Worm (Caenorhabditis elegans) whole organism, young adult: ENCODE data around the gene mdt-8.
"Not testable (repeated sequence)": the region's sequence is repeated elsewhere in the genome, so short reads cannot be mapped to it uniquely, and the experiment has no call there.

ENCODE experiments used
- B0035.1 ChIP-seq: sonication (generic microtip); optimal IDR thresholded peaks from 2 replicates; lab custom pipeline; 2016; ENCODE audit warnings: missing genetic modification characterization, mild to moderate bottlenecking, missing compliant biosample characterization, missing genotype, missing genetic modification reagents
- B0261.1 ChIP-seq: sonication (generic microtip); optimal IDR thresholded peaks from 2 replicates; lab custom pipeline; 2016; ENCODE audit warnings: mild to moderate bottlenecking, missing genetic modification characterization, moderate library complexity, missing compliant biosample characterization
- C17E4.6 ChIP-seq: fragments of 200-800 bp; sonication (Bioruptor generic); IDR thresholded peaks from 2 replicates; pipeline ENCODE4 v1.3.6; 2022; ENCODE audit warnings: missing genetic modification reagents, missing genetic modification characterization, missing compliant biosample characterization
- F37B4.10 ChIP-seq: fragments of 200-800 bp; sonication (Bioruptor generic); IDR thresholded peaks from 2 replicates; pipeline ENCODE4 v1.3.6; 2022; ENCODE audit warnings: missing genetic modification characterization, missing compliant biosample characterization
- K11D2.4 ChIP-seq: fragments of 200-800 bp; sonication (Bioruptor generic); IDR thresholded peaks from 2 replicates; pipeline ENCODE4 v1.3.6; 2022; ENCODE audit warnings: missing genetic modification reagents, missing genetic modification characterization, missing compliant biosample characterization
- K12H6.12 ChIP-seq: fragments of 200-800 bp; sonication (Bioruptor generic); optimal IDR thresholded peaks from 2 replicates; lab custom pipeline; 2018; ENCODE audit warnings: mild to moderate bottlenecking, missing genetic modification characterization, missing compliant biosample characterization
- T07F8.4 ChIP-seq: sonication (generic microtip); optimal IDR thresholded peaks from 2 replicates; lab custom pipeline; 2016; ENCODE audit warnings: mild to moderate bottlenecking, missing genetic modification characterization, moderate library complexity, missing compliant biosample characterization
- Y67H2A.10 ChIP-seq: fragments of 200-800 bp; sonication (Bioruptor generic); conservative IDR thresholded peaks from 2 replicates; pipeline ENCODE4 v1.3.6; 2022; ENCODE audit warnings: missing genetic modification reagents, missing genetic modification characterization, missing compliant biosample characterization
- Y79H2A.3 ChIP-seq: fragments of 200-800 bp; sonication (Bioruptor generic); conservative IDR thresholded peaks from 2 replicates; pipeline ENCODE4 v1.3.6; 2022; ENCODE audit warnings: missing genetic modification reagents, missing genetic modification characterization, missing compliant biosample characterization
- Y95B8A.8 ChIP-seq: fragments of 200-800 bp; sonication (Bioruptor generic); IDR thresholded peaks from 2 replicates; pipeline ENCODE4 v1.3.6; 2022; ENCODE audit warnings: missing genetic modification reagents, missing genetic modification characterization, missing compliant biosample characterization
- akir-1 ChIP-seq: fragments of 200-800 bp; sonication (Bioruptor generic); optimal IDR thresholded peaks from 2 replicates; lab custom pipeline; 2018; ENCODE audit warnings: mild to moderate bottlenecking, missing genetic modification characterization, moderate library complexity, missing compliant biosample characterization
- athp-1 ChIP-seq: sonication (generic microtip); optimal IDR thresholded peaks from 2 replicates; lab custom pipeline; 2017; ENCODE audit warnings: mild to moderate bottlenecking, missing genetic modification characterization, missing compliant biosample characterization
- attf-5 ChIP-seq: fragments of 200-800 bp; sonication (Bioruptor generic); optimal IDR thresholded peaks from 2 replicates; lab custom pipeline; 2018; ENCODE audit warnings: mild to moderate bottlenecking, missing genetic modification characterization, missing compliant biosample characterization
- attf-6 ChIP-seq: fragments of 200-800 bp; sonication (Bioruptor generic); IDR thresholded peaks from 2 replicates; pipeline ENCODE4 v1.3.6; 2022; ENCODE audit warnings: missing genetic modification reagents, missing genetic modification characterization, missing compliant biosample characterization
- bed-2 ChIP-seq: fragments of 200-800 bp; sonication (Bioruptor generic); IDR thresholded peaks from 2 replicates; pipeline ENCODE4 v1.3.6; 2022; ENCODE audit warnings: missing genetic modification reagents, missing genetic modification characterization, missing compliant biosample characterization
- cebp-1 ChIP-seq, 2 experiments: fragments of 200-800 bp in 1 of 2; sonication (Bioruptor generic) in 1 of 2; sonication (generic microtip) in 1 of 2; IDR thresholded peaks in 1 of 2; optimal IDR thresholded peaks in 1 of 2; 2 replicates each; pipeline versions ENCODE4 v1.3.6 to Lab custom; 2017 to 2022; ENCODE audit warnings: missing compliant biosample characterization in 2 of 2, missing genetic modification characterization in 2 of 2, mild to moderate bottlenecking in 1 of 2, missing genetic modification reagents in 1 of 2, moderate library complexity in 1 of 2
- ceh-100 ChIP-seq: fragments of 200-800 bp; sonication (Bioruptor generic); IDR thresholded peaks from 2 replicates; pipeline ENCODE4 v1.3.6; 2022; ENCODE audit warnings: missing genetic modification reagents, missing genetic modification characterization, missing compliant biosample characterization
- ceh-40 ChIP-seq: fragments of 200-800 bp; sonication (Bioruptor generic); IDR thresholded peaks from 2 replicates; pipeline ENCODE4 v1.3.6; 2022; ENCODE audit warnings: missing genetic modification characterization, missing compliant biosample characterization
- ceh-58 ChIP-seq: fragments of 200-800 bp; sonication (Bioruptor generic); IDR thresholded peaks from 2 replicates; pipeline ENCODE4 v1.3.6; 2022; ENCODE audit warnings: missing genetic modification characterization, missing compliant biosample characterization
- ceh-91 ChIP-seq: fragments of 200-800 bp; sonication (Bioruptor generic); IDR thresholded peaks from 2 replicates; pipeline ENCODE4 v1.3.6; 2022; ENCODE audit warnings: missing genetic modification reagents, missing genetic modification characterization, missing compliant biosample characterization
- die-1 ChIP-seq: sonication (generic microtip); optimal IDR thresholded peaks from 2 replicates; lab custom pipeline; 2016; ENCODE audit warnings: missing genotype, mild to moderate bottlenecking, missing genetic modification characterization, missing compliant biosample characterization
- dox-1 ChIP-seq: fragments of 200-800 bp; sonication (Bioruptor generic); IDR thresholded peaks from 2 replicates; pipeline ENCODE4 v1.3.6; 2022; ENCODE audit warnings: missing genetic modification reagents, missing genetic modification characterization, missing compliant biosample characterization
- dpl-1 ChIP-seq: fragments of 150-350 bp; optimal IDR thresholded peaks from 2 replicates; lab custom pipeline; 2014; ENCODE audit warnings: missing biosample characterization, missing genetic modification reagents, missing genetic modification characterization
- egl-44 ChIP-seq: fragments of 200-800 bp; sonication (Bioruptor generic); IDR thresholded peaks from 2 replicates; pipeline ENCODE4 v1.3.6; 2022; ENCODE audit warnings: missing genetic modification reagents, missing genetic modification characterization, missing compliant biosample characterization
- egrh-3 ChIP-seq: fragments of 200-800 bp; sonication (Bioruptor generic); IDR thresholded peaks from 2 replicates; pipeline ENCODE4 v1.3.6; 2022; ENCODE audit warnings: missing genetic modification reagents, missing genetic modification characterization, missing compliant biosample characterization
- ekl-4 ChIP-seq: fragments of 200-800 bp; sonication (Bioruptor generic); IDR thresholded peaks from 2 replicates; pipeline ENCODE4 v1.3.6; 2022; ENCODE audit warnings: missing genetic modification reagents, missing genetic modification characterization, missing compliant biosample characterization
- gei-17 ChIP-seq: fragments of 200-800 bp; sonication (Bioruptor generic); optimal IDR thresholded peaks from 2 replicates; lab custom pipeline; 2018; ENCODE audit warnings: mild to moderate bottlenecking, missing genetic modification characterization, missing compliant biosample characterization
- let-526 ChIP-seq: fragments of 200-800 bp; sonication (Bioruptor generic); IDR thresholded peaks from 2 replicates; pipeline ENCODE4 v1.3.6; 2022; ENCODE audit warnings: missing genetic modification reagents, missing genetic modification characterization, missing compliant biosample characterization
- lin-26 ChIP-seq: fragments of 200-800 bp; sonication (Bioruptor generic); IDR thresholded peaks from 2 replicates; pipeline ENCODE4 v1.3.6; 2022; ENCODE audit warnings: missing genetic modification reagents, missing genetic modification characterization, missing compliant biosample characterization
- lin-40 ChIP-seq: sonication (generic microtip); optimal IDR thresholded peaks from 2 replicates; lab custom pipeline; 2016; ENCODE audit warnings: missing genetic modification characterization, mild to moderate bottlenecking, missing compliant biosample characterization, missing genotype, missing genetic modification reagents
- lin-54 ChIP-seq: fragments of 200-800 bp; sonication (Bioruptor generic); optimal IDR thresholded peaks from 2 replicates; lab custom pipeline; 2018; ENCODE audit warnings: mild to moderate bottlenecking, missing genetic modification characterization, missing compliant biosample characterization
- lsl-1 ChIP-seq: fragments of 200-800 bp; sonication (Bioruptor generic); optimal IDR thresholded peaks from 2 replicates; lab custom pipeline; 2018; ENCODE audit warnings: mild to moderate bottlenecking, missing genetic modification characterization, moderate library complexity, missing compliant biosample characterization
- madf-10 ChIP-seq: sonication (generic microtip); optimal IDR thresholded peaks from 2 replicates; lab custom pipeline; 2016; ENCODE audit warnings: mild to moderate bottlenecking, missing genetic modification characterization, missing compliant biosample characterization
- mcd-1 ChIP-seq: fragments of 200-800 bp; sonication (Bioruptor generic); IDR thresholded peaks from 2 replicates; pipeline ENCODE4 v1.3.6; 2022; ENCODE audit warnings: missing genetic modification reagents, missing genetic modification characterization, missing compliant biosample characterization
- nhr-90 ChIP-seq: sonication (generic microtip); optimal IDR thresholded peaks from 2 replicates; lab custom pipeline; 2016; ENCODE audit warnings: missing genotype, mild to moderate bottlenecking, missing genetic modification characterization, missing compliant biosample characterization
- pbrm-1 ChIP-seq: fragments of 200-800 bp; sonication (Bioruptor generic); IDR thresholded peaks from 2 replicates; pipeline ENCODE4 v1.3.6; 2022; ENCODE audit warnings: missing genetic modification reagents, missing genetic modification characterization, missing compliant biosample characterization
- rcor-1 ChIP-seq: fragments of 200-800 bp; sonication (Bioruptor generic); IDR thresholded peaks from 2 replicates; pipeline ENCODE4 v1.3.6; 2022; ENCODE audit warnings: missing genetic modification reagents, missing genetic modification characterization, missing compliant biosample characterization
- rec-8 ChIP-seq, 2 experiments: sonication (generic microtip); optimal IDR thresholded peaks; 2 replicates each; lab custom pipeline; 2016; ENCODE audit warnings: mild to moderate bottlenecking in 2 of 2, missing genetic modification characterization in 2 of 2, missing genetic modification reagents in 2 of 2, missing genotype in 2 of 2, missing biosample characterization in 1 of 2, missing compliant biosample characterization in 1 of 2, moderate library complexity in 1 of 2
- snpc-4 ChIP-seq, 5 experiments: fragments of 150-350 bp in 1 of 5; sonication (generic microtip) in 4 of 5; optimal IDR thresholded peaks; 2 replicates each; lab custom pipeline; 2014 to 2018; ENCODE audit warnings: missing genetic modification characterization in 5 of 5, missing biosample characterization in 3 of 5, antibody characterized with exemption in 2 of 5, mild to moderate bottlenecking in 2 of 5, missing compliant biosample characterization in 2 of 5, missing genotype in 2 of 5, moderate library complexity in 2 of 5, missing genetic modification reagents in 1 of 5
- tbp1 ChIP-seq: fragments of 200-800 bp; sonication (Bioruptor generic); optimal IDR thresholded peaks from 2 replicates; lab custom pipeline; 2018; ENCODE audit warnings: mild to moderate bottlenecking, missing genetic modification characterization, missing compliant biosample characterization
- unc-130 ChIP-seq: sonication (generic microtip); optimal IDR thresholded peaks from 2 replicates; lab custom pipeline; 2016; ENCODE audit warnings: missing genetic modification reagents, missing genetic modification characterization, missing compliant biosample characterization
- xnd-1 ChIP-seq: sonication (generic microtip); optimal IDR thresholded peaks from 2 replicates; lab custom pipeline; 2016; ENCODE audit warnings: missing genotype, missing genetic modification reagents, missing genetic modification characterization, missing compliant biosample characterization
- zfh-2 ChIP-seq: fragments of 200-800 bp; sonication (Bioruptor generic); conservative IDR thresholded peaks from 2 replicates; pipeline ENCODE4 v1.3.6; 2022; ENCODE audit warnings: missing genetic modification reagents, missing genetic modification characterization, missing compliant biosample characterization
- zim-3 ChIP-seq: sonication (generic microtip); optimal IDR thresholded peaks from 2 replicates; lab custom pipeline; 2017; ENCODE audit warnings: mild to moderate bottlenecking, missing genetic modification characterization, moderate library complexity, missing compliant biosample characterization
- ztf-18 ChIP-seq: sonication (generic microtip); optimal IDR thresholded peaks from 2 replicates; lab custom pipeline; 2016; ENCODE audit warnings: missing genotype, mild to moderate bottlenecking, missing genetic modification characterization, missing compliant biosample characterization
- ztf-25 ChIP-seq: fragments of 200-800 bp; sonication (Bioruptor generic); IDR thresholded peaks from 2 replicates; pipeline ENCODE4 v1.3.6; 2022; ENCODE audit warnings: missing genetic modification reagents, missing genetic modification characterization, missing compliant biosample characterization

Gene mdt-8

ce11 chrII:11534429-11535099 is 948 bp upstream of the mdt-8 start, which contains the start of gene Y62F5A.12 (continued):
- TF ChIP-seq snpc-4 (GFP tag; optimal IDR thresholded peaks at IDR 0.05; lab: Kevin White, UChicago) = not testable (repeated sequence)
- TF ChIP-seq snpc-4 (tag; optimal IDR thresholded peaks at IDR 0.05; lab: Kevin White, UChicago) = peak in 3 of 4 experiments; percentile 43 to 70 (median 65)
- TF ChIP-seq T07F8.4 (tag; lab: Kevin White, UChicago) = peak; percentile 86
- TF ChIP-seq nhr-90 (tag; lab: Kevin White, UChicago) = peak; percentile 14
- TF ChIP-seq ceh-91 (GFP tag; lab: Robert Waterston, UW) = peak; percentile 97
- TF ChIP-seq lin-26 (GFP tag; lab: Robert Waterston, UW) = peak; percentile 90
- peak; percentile 37 for TF ChIP-seq die-1 (tag; lab: Kevin White, UChicago)
- peak; percentile 74 for TF ChIP-seq attf-6 (GFP tag; lab: Robert Waterston, UW)
- peak; percentile 94; the same call in 1 of the 2 replicates for TF ChIP-seq ceh-58
- peak; percentile 95 for TF ChIP-seq K11D2.4 (GFP tag; lab: Robert Waterston, UW)
- TF ChIP-seq tbp1 = peak; percentile 71
- peak; percentile 60 for TF ChIP-seq dpl-1 (GFP tag; lab: Kevin White, UChicago)
- TF ChIP-seq lin-54 = peak; percentile 92
- TF ChIP-seq rcor-1 (GFP tag; lab: Robert Waterston, UW) = peak; percentile 94
- peak; percentile 53 for TF ChIP-seq xnd-1 (tag; lab: Kevin White, UChicago)
- TF ChIP-seq bed-2 (GFP tag; lab: Robert Waterston, UW) = peak; percentile 98
- TF ChIP-seq Y95B8A.8 (GFP tag; lab: Robert Waterston, UW) = peak; percentile 94
- TF ChIP-seq madf-10 (tag; lab: Kevin White, UChicago) = peak; percentile 90
- TF ChIP-seq C17E4.6 (GFP tag; lab: Robert Waterston, UW) = peak; percentile 67
- TF ChIP-seq lin-40 (tag; lab: Kevin White, UChicago) = peak; percentile 83
- peak; percentile 94 for TF ChIP-seq attf-5 (GFP tag; lab: Kevin White, UChicago)
- TF ChIP-seq zfh-2 (GFP tag; lab: Robert Waterston, UW) = peak; percentile 70; the same call in 1 of the 2 replicates
- peak; percentile 35 for TF ChIP-seq B0035.1 (tag; lab: Kevin White, UChicago)
- peak; percentile 1 for TF ChIP-seq gei-17 (GFP tag; lab: Kevin White, UChicago)
- TF ChIP-seq F37B4.10 (GFP tag; lab: Robert Waterston, UW) = peak; percentile 95
- peak; percentile 20 for TF ChIP-seq B0261.1 (tag; lab: Kevin White, UChicago)
- peak; percentile 99 for TF ChIP-seq ceh-100 (GFP tag; lab: Robert Waterston, UW)
- peak; percentile 88 for TF ChIP-seq unc-130 (GFP tag; lab: Kevin White, UChicago)
- peak; percentile 91 for TF ChIP-seq egrh-3 (GFP tag; lab: Robert Waterston, UW)
- peak; percentile 93 for TF ChIP-seq Y67H2A.10
- peak; percentile 86; the same call in 1 of the 2 replicates for TF ChIP-seq egl-44
- peak; percentile 87 for TF ChIP-seq K12H6.12 (tag; lab: Kevin White, UChicago)
- peak; percentile 78 for TF ChIP-seq lsl-1 (GFP tag; lab: Kevin White, UChicago)
- TF ChIP-seq ekl-4 (GFP tag; lab: Robert Waterston, UW) = peak; percentile 94
- TF ChIP-seq ceh-40 = peak; percentile 89
- TF ChIP-seq let-526 (GFP tag; lab: Robert Waterston, UW) = peak; percentile 99
- peak; percentile 89 for TF ChIP-seq cebp-1 (GFP tag; IDR thresholded peaks at IDR 0.05; lab: Robert Waterston, UW)
- peak; percentile 83 for TF ChIP-seq cebp-1 (tag; optimal IDR thresholded peaks at IDR 0.05; lab: Kevin White, UChicago)
- TF ChIP-seq akir-1 (GFP tag; lab: Kevin White, UChicago) = peak; percentile 82
- TF ChIP-seq dox-1 = peak; percentile 98
- peak; percentile 96 for TF ChIP-seq pbrm-1 (GFP tag; lab: Robert Waterston, UW)
- TF ChIP-seq zim-3 (tag; lab: Kevin White, UChicago) = peak; percentile 66
- peak; percentile 88 for TF ChIP-seq athp-1 (tag; lab: Kevin White, UChicago)
- TF ChIP-seq mcd-1 (GFP tag; lab: Robert Waterston, UW) = peak; percentile 99
- peak; percentile 89 for TF ChIP-seq Y79H2A.3 (GFP tag; lab: Robert Waterston, UW)
- TF ChIP-seq rec-8 (tag; optimal IDR thresholded peaks at IDR 0.05; lab: Kevin White, UChicago) = peak; percentile 31 to 51
- peak; percentile 99 for TF ChIP-seq ztf-25 (GFP tag; lab: Robert Waterston, UW)
- TF ChIP-seq ztf-18 (tag; lab: Kevin White, UChicago) = peak; percentile 86
